Worm (Caenorhabditis elegans) whole organism, young adult: ENCODE data around the gene hrpu-1.

Source experiments
- B0019.2 ChIP-seq: fragments of 200-800 bp; sonication (Bioruptor generic); conservative IDR thresholded peaks from 2 replicates; pipeline ENCODE4 v1.3.6; 2022; ENCODE audit warnings: missing genetic modification reagents, missing genetic modification characterization, missing compliant biosample characterization
- B0336.3 ChIP-seq: fragments of 200-800 bp; sonication (Bioruptor generic); IDR thresholded peaks from 2 replicates; pipeline ENCODE4 v1.3.6; 2022; ENCODE audit warnings: missing genetic modification characterization, missing compliant biosample characterization
- F33H1.4 ChIP-seq: fragments of 200-800 bp; sonication (Bioruptor generic); IDR thresholded peaks from 2 replicates; pipeline ENCODE4 v1.3.6; 2022; ENCODE audit warnings: missing genetic modification reagents, missing genetic modification characterization, missing compliant biosample characterization
- F37B4.10 ChIP-seq: fragments of 200-800 bp; sonication (Bioruptor generic); IDR thresholded peaks from 2 replicates; pipeline ENCODE4 v1.3.6; 2022; ENCODE audit warnings: missing genetic modification characterization, missing compliant biosample characterization
- F55B11.4 ChIP-seq: sonication (generic microtip); optimal IDR thresholded peaks from 2 replicates; lab custom pipeline; 2016; ENCODE audit warnings: missing compliant biosample characterization, missing genetic modification characterization, borderline replicate concordance; ENCODE audit not compliant: insufficient read depth
- K11D2.4 ChIP-seq: fragments of 200-800 bp; sonication (Bioruptor generic); IDR thresholded peaks from 2 replicates; pipeline ENCODE4 v1.3.6; 2022; ENCODE audit warnings: missing genetic modification reagents, missing genetic modification characterization, missing compliant biosample characterization
- T26A5.8 ChIP-seq: sonication (generic microtip); optimal IDR thresholded peaks from 2 replicates; lab custom pipeline; 2016; ENCODE audit warnings: missing genetic modification characterization, missing compliant biosample characterization
- Y53F4B.3 ChIP-seq: fragments of 200-800 bp; sonication (Bioruptor generic); IDR thresholded peaks from 2 replicates; pipeline ENCODE4 v1.3.6; 2022; ENCODE audit warnings: missing genetic modification reagents, missing genetic modification characterization, missing compliant biosample characterization
- Y56A3A.18 ChIP-seq: fragments of 200-800 bp; sonication (Bioruptor generic); IDR thresholded peaks from 2 replicates; pipeline ENCODE4 v1.3.6; 2022; ENCODE audit warnings: missing genetic modification reagents, missing genetic modification characterization, missing compliant biosample characterization
- ama-1 ChIP-seq, 3 experiments: fragments of 150-350 bp in 1 of 3; sonication (generic microtip) in 2 of 3; optimal IDR thresholded peaks; 2 replicates each; lab custom pipeline; 2014 to 2018; ENCODE audit warnings: missing biosample characterization in 2 of 3, missing genetic modification characterization in 2 of 3, missing genetic modification reagents in 2 of 3
- aptf-3 ChIP-seq: fragments of 200-800 bp; sonication (Bioruptor generic); IDR thresholded peaks from 2 replicates; pipeline ENCODE4 v1.3.6; 2022; ENCODE audit warnings: missing genetic modification characterization, missing compliant biosample characterization
- athp-1 ChIP-seq: sonication (generic microtip); optimal IDR thresholded peaks from 2 replicates; lab custom pipeline; 2017; ENCODE audit warnings: mild to moderate bottlenecking, missing genetic modification characterization, missing compliant biosample characterization
- attf-3 ChIP-seq: fragments of 200-800 bp; sonication (Bioruptor generic); conservative IDR thresholded peaks from 2 replicates; pipeline ENCODE4 v1.3.6; 2022; ENCODE audit warnings: missing genetic modification reagents, missing genetic modification characterization, missing compliant biosample characterization
- attf-5 ChIP-seq: fragments of 200-800 bp; sonication (Bioruptor generic); optimal IDR thresholded peaks from 2 replicates; lab custom pipeline; 2018; ENCODE audit warnings: mild to moderate bottlenecking, missing genetic modification characterization, missing compliant biosample characterization
- bed-2 ChIP-seq: fragments of 200-800 bp; sonication (Bioruptor generic); IDR thresholded peaks from 2 replicates; pipeline ENCODE4 v1.3.6; 2022; ENCODE audit warnings: missing genetic modification reagents, missing genetic modification characterization, missing compliant biosample characterization
- ccch-3 ChIP-seq: fragments of 200-800 bp; sonication (Bioruptor generic); optimal IDR thresholded peaks from 2 replicates; lab custom pipeline; 2018; ENCODE audit warnings: mild to moderate bottlenecking, missing genetic modification characterization, missing compliant biosample characterization
- cebp-2 ChIP-seq: fragments of 200-800 bp; sonication (Bioruptor generic); IDR thresholded peaks from 2 replicates; pipeline ENCODE4 v1.3.6; 2022; ENCODE audit warnings: missing genetic modification characterization, missing compliant biosample characterization
- ceh-58 ChIP-seq: fragments of 200-800 bp; sonication (Bioruptor generic); IDR thresholded peaks from 2 replicates; pipeline ENCODE4 v1.3.6; 2022; ENCODE audit warnings: missing genetic modification characterization, missing compliant biosample characterization
- ceh-91 ChIP-seq: fragments of 200-800 bp; sonication (Bioruptor generic); IDR thresholded peaks from 2 replicates; pipeline ENCODE4 v1.3.6; 2022; ENCODE audit warnings: missing genetic modification reagents, missing genetic modification characterization, missing compliant biosample characterization
- efl-1 ChIP-seq: fragments of 150-350 bp; optimal IDR thresholded peaks from 2 replicates; lab custom pipeline; 2014; ENCODE audit warnings: missing biosample characterization, missing genetic modification reagents, missing genetic modification characterization
- egl-18 ChIP-seq: fragments of 200-800 bp; sonication (Bioruptor generic); IDR thresholded peaks from 2 replicates; pipeline ENCODE4 v1.3.6; 2022; ENCODE audit warnings: missing genetic modification reagents, missing genetic modification characterization, missing compliant biosample characterization
- fkh-3 ChIP-seq: sonication (generic microtip); optimal IDR thresholded peaks from 2 replicates; lab custom pipeline; 2016; ENCODE audit warnings: mild to moderate bottlenecking, missing genetic modification characterization, missing compliant biosample characterization
- hmg-1.2 ChIP-seq: fragments of 200-800 bp; sonication (Bioruptor generic); IDR thresholded peaks from 2 replicates; pipeline ENCODE4 v1.3.6; 2022; ENCODE audit warnings: missing genetic modification reagents, missing genetic modification characterization, missing compliant biosample characterization
- lag-1 ChIP-seq: fragments of 200-800 bp; sonication (Bioruptor generic); IDR thresholded peaks from 2 replicates; pipeline ENCODE4 v1.3.6; 2022; ENCODE audit warnings: missing genetic modification reagents, missing genetic modification characterization, missing compliant biosample characterization
- let-526 ChIP-seq: fragments of 200-800 bp; sonication (Bioruptor generic); IDR thresholded peaks from 2 replicates; pipeline ENCODE4 v1.3.6; 2022; ENCODE audit warnings: missing genetic modification reagents, missing genetic modification characterization, missing compliant biosample characterization
- lin-26 ChIP-seq: fragments of 200-800 bp; sonication (Bioruptor generic); IDR thresholded peaks from 2 replicates; pipeline ENCODE4 v1.3.6; 2022; ENCODE audit warnings: missing genetic modification reagents, missing genetic modification characterization, missing compliant biosample characterization
- lir-1 ChIP-seq: fragments of 200-800 bp; sonication (Bioruptor generic); conservative IDR thresholded peaks from 2 replicates; pipeline ENCODE4 v1.3.6; 2022; ENCODE audit warnings: missing genetic modification reagents, missing genetic modification characterization, missing compliant biosample characterization
- lsy-27 ChIP-seq: sonication (generic microtip); optimal IDR thresholded peaks from 2 replicates; lab custom pipeline; 2017; ENCODE audit warnings: missing genetic modification characterization, mild to moderate bottlenecking, missing compliant biosample characterization, antibody characterized with exemption, missing genotype, borderline replicate concordance; ENCODE audit not compliant: insufficient read depth
- madf-6 ChIP-seq: fragments of 200-800 bp; sonication (Bioruptor generic); IDR thresholded peaks from 2 replicates; pipeline ENCODE4 v1.3.6; 2022; ENCODE audit warnings: missing genetic modification reagents, missing genetic modification characterization, missing compliant biosample characterization
- mes-4 ChIP-seq: sonication (generic microtip); optimal IDR thresholded peaks from 2 replicates; lab custom pipeline; 2016; ENCODE audit warnings: missing genotype, missing genetic modification characterization, missing compliant biosample characterization
- mxl-1 ChIP-seq: sonication (generic microtip); optimal IDR thresholded peaks from 2 replicates; lab custom pipeline; 2016; ENCODE audit warnings: missing genetic modification characterization, missing compliant biosample characterization
- nfya-1 ChIP-seq: sonication (generic microtip); optimal IDR thresholded peaks from 2 replicates; lab custom pipeline; 2017; ENCODE audit warnings: antibody characterized with exemption, missing compliant biosample characterization, missing genetic modification characterization, borderline replicate concordance; ENCODE audit not compliant: insufficient read depth
- nfyb-1 ChIP-seq: fragments of 200-800 bp; sonication (Bioruptor generic); IDR thresholded peaks from 2 replicates; pipeline ENCODE4 v1.3.6; 2022; ENCODE audit warnings: missing genetic modification reagents, missing genetic modification characterization, missing compliant biosample characterization
- nhr-179 ChIP-seq: sonication (generic microtip); optimal IDR thresholded peaks from 2 replicates; lab custom pipeline; 2016; ENCODE audit warnings: mild to moderate bottlenecking, missing genetic modification characterization, missing compliant biosample characterization
- nhr-27 ChIP-seq: fragments of 200-800 bp; sonication (Bioruptor generic); optimal IDR thresholded peaks from 2 replicates; lab custom pipeline; 2018; ENCODE audit warnings: mild to moderate bottlenecking, missing genetic modification characterization, moderate library complexity, missing compliant biosample characterization
- pbrm-1 ChIP-seq: fragments of 200-800 bp; sonication (Bioruptor generic); IDR thresholded peaks from 2 replicates; pipeline ENCODE4 v1.3.6; 2022; ENCODE audit warnings: missing genetic modification reagents, missing genetic modification characterization, missing compliant biosample characterization
- rec-8 ChIP-seq, 2 experiments: sonication (generic microtip); optimal IDR thresholded peaks; 2 replicates each; lab custom pipeline; 2016; ENCODE audit warnings: mild to moderate bottlenecking in 2 of 2, missing genetic modification characterization in 2 of 2, missing genetic modification reagents in 2 of 2, missing genotype in 2 of 2, missing biosample characterization in 1 of 2, missing compliant biosample characterization in 1 of 2, moderate library complexity in 1 of 2
- sea-2 ChIP-seq: fragments of 200-800 bp; sonication (Bioruptor generic); IDR thresholded peaks from 2 replicates; pipeline ENCODE4 v1.3.6; 2022; ENCODE audit warnings: missing genetic modification characterization, missing compliant biosample characterization
- snpc-1.1 ChIP-seq: sonication (generic microtip); optimal IDR thresholded peaks from 2 replicates; lab custom pipeline; 2017; ENCODE audit warnings: missing genetic modification characterization, mild to moderate bottlenecking, missing compliant biosample characterization, antibody characterized with exemption, moderate library complexity, missing genotype, missing genetic modification reagents; ENCODE audit not compliant: insufficient read depth
- snpc-3.4 ChIP-seq: sonication (generic microtip); optimal IDR thresholded peaks from 2 replicates; lab custom pipeline; 2017; ENCODE audit warnings: missing genetic modification characterization, mild to moderate bottlenecking, missing compliant biosample characterization, antibody characterized with exemption, moderate library complexity, missing genotype, missing genetic modification reagents
- tbx-9 ChIP-seq: sonication (generic microtip); optimal IDR thresholded peaks from 2 replicates; lab custom pipeline; 2016; ENCODE audit warnings: borderline replicate concordance, missing genetic modification characterization, inconsistent platforms, missing compliant biosample characterization
- tlf-1 ChIP-seq: fragments of 200-800 bp; sonication (Bioruptor generic); optimal IDR thresholded peaks from 2 replicates; lab custom pipeline; 2018; ENCODE audit warnings: mild to moderate bottlenecking, missing genetic modification characterization, missing compliant biosample characterization
- zim-3 ChIP-seq: sonication (generic microtip); optimal IDR thresholded peaks from 2 replicates; lab custom pipeline; 2017; ENCODE audit warnings: mild to moderate bottlenecking, missing genetic modification characterization, moderate library complexity, missing compliant biosample characterization
- ztf-18 ChIP-seq: sonication (generic microtip); optimal IDR thresholded peaks from 2 replicates; lab custom pipeline; 2016; ENCODE audit warnings: missing genotype, mild to moderate bottlenecking, missing genetic modification characterization, missing compliant biosample characterization
- ztf-25 ChIP-seq: fragments of 200-800 bp; sonication (Bioruptor generic); IDR thresholded peaks from 2 replicates; pipeline ENCODE4 v1.3.6; 2022; ENCODE audit warnings: missing genetic modification reagents, missing genetic modification characterization, missing compliant biosample characterization
- ztf-6 ChIP-seq: fragments of 200-800 bp; sonication (Bioruptor generic); IDR thresholded peaks from 2 replicates; pipeline ENCODE4 v1.3.6; 2022; ENCODE audit warnings: missing genetic modification reagents, missing genetic modification characterization, missing compliant biosample characterization

The hrpu-1 gene

ce11 chrIV:15042159-15042936, 2.9 kb downstream of the hrpu-1 start (continued):
- TF ChIP-seq lag-1 (no peak), ztf-25 (GFP tag; lab: Robert Waterston, UW) (no peak), nhr-27 (no peak), let-526 (GFP tag; lab: Robert Waterston, UW) (no peak), fkh-3 (tag; lab: Kevin White, UChicago) (no peak), K11D2.4 (GFP tag; lab: Robert Waterston, UW) (no peak), pbrm-1 (GFP tag; lab: Robert Waterston, UW) (peak; percentile 40; the same call in 1 of the 2 replicates), ztf-6 (GFP tag; lab: Robert Waterston, UW) (no peak), mes-4 (tag; lab: Kevin White, UChicago) (no peak), nhr-179 (tag; lab: Kevin White, UChicago) (no peak), nfyb-1 (GFP tag; lab: Robert Waterston, UW) (peak; percentile 72), zim-3 (tag; lab: Kevin White, UChicago) (no peak), T26A5.8 (no peak), athp-1 (tag; lab: Kevin White, UChicago) (peak; percentile 29), F33H1.4 (peak; percentile 49), lsy-27 (tag; lab: Kevin White, UChicago) (no peak), B0019.2 (GFP tag; lab: Robert Waterston, UW) (no peak), lir-1 (GFP tag; lab: Robert Waterston, UW) (peak; percentile 25; the same call in 1 of the 2 replicates)

DNA sequence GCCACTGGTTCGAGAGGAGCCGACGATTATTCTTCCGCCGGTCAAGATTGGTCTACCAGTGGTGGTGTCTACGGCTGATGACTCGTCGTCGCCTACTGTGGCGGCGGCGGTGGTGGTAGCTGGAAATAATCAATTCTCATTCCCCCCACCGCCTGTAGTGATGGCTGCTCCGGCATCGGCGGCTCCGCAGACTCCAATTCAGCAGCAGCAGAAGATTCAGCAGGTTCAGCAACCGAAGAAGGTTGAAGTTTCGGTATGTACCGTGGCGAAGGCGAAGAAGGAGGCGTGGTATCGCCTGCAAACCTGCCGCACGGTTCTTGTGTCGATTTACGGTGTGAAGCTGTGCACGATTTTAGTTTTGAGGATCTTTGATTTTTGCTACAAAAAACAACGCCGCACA, 6.7 kb downstream of the hrpu-1 start:
- no peak for TF ChIP-seq rec-8 (tag; optimal IDR thresholded peaks at IDR 0.05; lab: Kevin White, UChicago)
- TF ChIP-seq F55B11.4 (tag; lab: Kevin White, UChicago), result no peak
- TF ChIP-seq let-526 (GFP tag; lab: Robert Waterston, UW), result no peak
- no peak for TF ChIP-seq B0336.3 (GFP tag; lab: Robert Waterston, UW)
- TF ChIP-seq attf-3 (GFP tag; lab: Robert Waterston, UW), result no peak
- TF ChIP-seq mxl-1, result no peak
- TF ChIP-seq snpc-3.4 (tag; lab: Kevin White, UChicago), result no peak
- peak; percentile 37 for TF ChIP-seq ztf-18
- no peak for TF ChIP-seq aptf-3
- no peak for TF ChIP-seq lag-1
- TF ChIP-seq tlf-1, result no peak
- TF ChIP-seq bed-2 (GFP tag; lab: Robert Waterston, UW), result no peak
- no peak for TF ChIP-seq Y56A3A.18 (GFP tag; lab: Robert Waterston, UW)
- TF ChIP-seq ccch-3, result no peak
- TF ChIP-seq sea-2, result no peak
- TF ChIP-seq lir-1 (GFP tag; lab: Robert Waterston, UW), result no peak
- TF ChIP-seq egl-18, result no peak
- no peak for TF ChIP-seq ama-1 (optimal IDR thresholded peaks at IDR 0.05; lab: Kevin White, UChicago)
- TF ChIP-seq ama-1 (GFP tag; optimal IDR thresholded peaks at IDR 0.05; lab: Kevin White, UChicago), result no peak
- TF ChIP-seq ceh-58 (GFP tag; lab: Robert Waterston, UW), result no peak
- TF ChIP-seq F37B4.10 (GFP tag; lab: Robert Waterston, UW), result no peak
- no peak for TF ChIP-seq efl-1 (GFP tag; lab: Kevin White, UChicago)
- no peak for TF ChIP-seq Y53F4B.3
- peak; percentile 83; the same call in 1 of the 2 replicates for TF ChIP-seq cebp-2 (GFP tag; lab: Robert Waterston, UW)
- TF ChIP-seq nfya-1 (tag; lab: Kevin White, UChicago), result no peak
- no peak for TF ChIP-seq ztf-6 (GFP tag; lab: Robert Waterston, UW)
- no peak for TF ChIP-seq madf-6 (GFP tag; lab: Robert Waterston, UW)
- no peak for TF ChIP-seq tbx-9 (tag; lab: Kevin White, UChicago)
- TF ChIP-seq lin-26 (GFP tag; lab: Robert Waterston, UW), result 0 out of 2 replicates have a peak, but pooled peaks have one; percentile 37
- no peak for TF ChIP-seq hmg-1.2
- no peak for TF ChIP-seq snpc-1.1 (tag; lab: Kevin White, UChicago)
- no peak for TF ChIP-seq attf-5 (GFP tag; lab: Kevin White, UChicago)
- no peak for TF ChIP-seq ceh-91 (GFP tag; lab: Robert Waterston, UW)
